Worm (Caenorhabditis elegans) whole organism, young adult: Measurements from ENCODE around the gene srg-61.
A peak's percentile ranks its signal among the peaks of the same experiment; 100 is the strongest.

Experiments used
- D2030.7 ChIP-seq: fragments of 200-800 bp; sonication (Bioruptor generic); IDR thresholded peaks from 2 replicates; pipeline ENCODE4 v1.3.6; 2022; ENCODE audit warnings: missing genetic modification reagents, missing genetic modification characterization, missing compliant biosample characterization
- F37B4.10 ChIP-seq: fragments of 200-800 bp; sonication (Bioruptor generic); IDR thresholded peaks from 2 replicates; pipeline ENCODE4 v1.3.6; 2022; ENCODE audit warnings: missing genetic modification characterization, missing compliant biosample characterization
- F57C9.4 ChIP-seq: sonication (generic microtip); optimal IDR thresholded peaks from 2 replicates; lab custom pipeline; 2017; ENCODE audit warnings: mild to moderate bottlenecking, missing genetic modification characterization, missing compliant biosample characterization
- Y79H2A.3 ChIP-seq: fragments of 200-800 bp; sonication (Bioruptor generic); conservative IDR thresholded peaks from 2 replicates; pipeline ENCODE4 v1.3.6; 2022; ENCODE audit warnings: missing genetic modification reagents, missing genetic modification characterization, missing compliant biosample characterization
- ZK185.1 ChIP-seq: sonication (generic microtip); optimal IDR thresholded peaks from 2 replicates; lab custom pipeline; 2016; ENCODE audit warnings: mild to moderate bottlenecking, missing genetic modification characterization, missing compliant biosample characterization; ENCODE audit not compliant: poor library complexity, severe bottlenecking
- atf-7 ChIP-seq: sonication (generic microtip); optimal IDR thresholded peaks from 2 replicates; lab custom pipeline; 2017; ENCODE audit warnings: mild to moderate bottlenecking, missing genetic modification characterization, missing compliant biosample characterization
- bed-1 ChIP-seq: fragments of 200-800 bp; sonication (Bioruptor generic); IDR thresholded peaks from 2 replicates; pipeline ENCODE4 v1.3.6; 2022; ENCODE audit warnings: missing genetic modification reagents, missing genetic modification characterization, missing compliant biosample characterization
- cebp-1 ChIP-seq, 2 experiments: fragments of 200-800 bp in 1 of 2; sonication (Bioruptor generic) in 1 of 2; sonication (generic microtip) in 1 of 2; IDR thresholded peaks in 1 of 2; optimal IDR thresholded peaks in 1 of 2; 2 replicates each; pipeline versions ENCODE4 v1.3.6 to Lab custom; 2017 to 2022; ENCODE audit warnings: missing compliant biosample characterization in 2 of 2, missing genetic modification characterization in 2 of 2, mild to moderate bottlenecking in 1 of 2, missing genetic modification reagents in 1 of 2, moderate library complexity in 1 of 2
- cebp-2 ChIP-seq: fragments of 200-800 bp; sonication (Bioruptor generic); IDR thresholded peaks from 2 replicates; pipeline ENCODE4 v1.3.6; 2022; ENCODE audit warnings: missing genetic modification characterization, missing compliant biosample characterization
- ceh-100 ChIP-seq: fragments of 200-800 bp; sonication (Bioruptor generic); IDR thresholded peaks from 2 replicates; pipeline ENCODE4 v1.3.6; 2022; ENCODE audit warnings: missing genetic modification reagents, missing genetic modification characterization, missing compliant biosample characterization
- ceh-58 ChIP-seq: fragments of 200-800 bp; sonication (Bioruptor generic); IDR thresholded peaks from 2 replicates; pipeline ENCODE4 v1.3.6; 2022; ENCODE audit warnings: missing genetic modification characterization, missing compliant biosample characterization
- dox-1 ChIP-seq: fragments of 200-800 bp; sonication (Bioruptor generic); IDR thresholded peaks from 2 replicates; pipeline ENCODE4 v1.3.6; 2022; ENCODE audit warnings: missing genetic modification reagents, missing genetic modification characterization, missing compliant biosample characterization
- dpl-1 ChIP-seq: fragments of 150-350 bp; optimal IDR thresholded peaks from 2 replicates; lab custom pipeline; 2014; ENCODE audit warnings: missing biosample characterization, missing genetic modification reagents, missing genetic modification characterization
- egl-44 ChIP-seq: fragments of 200-800 bp; sonication (Bioruptor generic); IDR thresholded peaks from 2 replicates; pipeline ENCODE4 v1.3.6; 2022; ENCODE audit warnings: missing genetic modification reagents, missing genetic modification characterization, missing compliant biosample characterization
- egrh-3 ChIP-seq: fragments of 200-800 bp; sonication (Bioruptor generic); IDR thresholded peaks from 2 replicates; pipeline ENCODE4 v1.3.6; 2022; ENCODE audit warnings: missing genetic modification reagents, missing genetic modification characterization, missing compliant biosample characterization
- ekl-4 ChIP-seq: fragments of 200-800 bp; sonication (Bioruptor generic); IDR thresholded peaks from 2 replicates; pipeline ENCODE4 v1.3.6; 2022; ENCODE audit warnings: missing genetic modification reagents, missing genetic modification characterization, missing compliant biosample characterization
- him-1 ChIP-seq: sonication (generic microtip); optimal IDR thresholded peaks from 2 replicates; lab custom pipeline; 2016; ENCODE audit warnings: missing genotype, missing genetic modification reagents, missing genetic modification characterization, missing compliant biosample characterization
- hlh-26 ChIP-seq: fragments of 200-800 bp; sonication (Bioruptor generic); conservative IDR thresholded peaks from 2 replicates; pipeline ENCODE4 v1.3.6; 2022; ENCODE audit warnings: missing genetic modification reagents, missing genetic modification characterization, missing compliant biosample characterization
- hmg-1.2 ChIP-seq: fragments of 200-800 bp; sonication (Bioruptor generic); IDR thresholded peaks from 2 replicates; pipeline ENCODE4 v1.3.6; 2022; ENCODE audit warnings: missing genetic modification reagents, missing genetic modification characterization, missing compliant biosample characterization
- hsf-1 ChIP-seq: fragments of 200-800 bp; sonication (Bioruptor generic); IDR thresholded peaks from 2 replicates; pipeline ENCODE4 v1.3.6; 2022; ENCODE audit warnings: missing genetic modification reagents, missing genetic modification characterization, missing compliant biosample characterization
- lag-1 ChIP-seq: fragments of 200-800 bp; sonication (Bioruptor generic); IDR thresholded peaks from 2 replicates; pipeline ENCODE4 v1.3.6; 2022; ENCODE audit warnings: missing genetic modification reagents, missing genetic modification characterization, missing compliant biosample characterization
- lin-26 ChIP-seq: fragments of 200-800 bp; sonication (Bioruptor generic); IDR thresholded peaks from 2 replicates; pipeline ENCODE4 v1.3.6; 2022; ENCODE audit warnings: missing genetic modification reagents, missing genetic modification characterization, missing compliant biosample characterization
- lin-35 ChIP-seq, 3 experiments: fragments of 150-350 bp in 2 of 3; sonication (generic microtip) in 1 of 3; optimal IDR thresholded peaks; 2 replicates each; lab custom pipeline; 2014 to 2018; ENCODE audit warnings: missing biosample characterization in 3 of 3, missing genetic modification characterization in 3 of 3, missing genetic modification reagents in 3 of 3
- lin-40 ChIP-seq: sonication (generic microtip); optimal IDR thresholded peaks from 2 replicates; lab custom pipeline; 2016; ENCODE audit warnings: missing genetic modification characterization, mild to moderate bottlenecking, missing compliant biosample characterization, missing genotype, missing genetic modification reagents
- nfya-2 ChIP-seq: fragments of 200-800 bp; sonication (Bioruptor generic); IDR thresholded peaks from 2 replicates; pipeline ENCODE4 v1.3.6; 2022; ENCODE audit warnings: missing genetic modification reagents, missing genetic modification characterization, missing compliant biosample characterization
- nhr-27 ChIP-seq: fragments of 200-800 bp; sonication (Bioruptor generic); optimal IDR thresholded peaks from 2 replicates; lab custom pipeline; 2018; ENCODE audit warnings: mild to moderate bottlenecking, missing genetic modification characterization, moderate library complexity, missing compliant biosample characterization
- nhr-80 ChIP-seq: sonication (generic microtip); optimal IDR thresholded peaks from 2 replicates; lab custom pipeline; 2016; ENCODE audit warnings: missing genetic modification characterization, missing compliant biosample characterization
- pbrm-1 ChIP-seq: fragments of 200-800 bp; sonication (Bioruptor generic); IDR thresholded peaks from 2 replicates; pipeline ENCODE4 v1.3.6; 2022; ENCODE audit warnings: missing genetic modification reagents, missing genetic modification characterization, missing compliant biosample characterization
- rec-8 ChIP-seq, 2 experiments: sonication (generic microtip); optimal IDR thresholded peaks; 2 replicates each; lab custom pipeline; 2016; ENCODE audit warnings: mild to moderate bottlenecking in 2 of 2, missing genetic modification characterization in 2 of 2, missing genetic modification reagents in 2 of 2, missing genotype in 2 of 2, missing biosample characterization in 1 of 2, missing compliant biosample characterization in 1 of 2, moderate library complexity in 1 of 2
- snpc-4 ChIP-seq, 5 experiments: fragments of 150-350 bp in 1 of 5; sonication (generic microtip) in 4 of 5; optimal IDR thresholded peaks; 2 replicates each; lab custom pipeline; 2014 to 2018; ENCODE audit warnings: missing genetic modification characterization in 5 of 5, missing biosample characterization in 3 of 5, antibody characterized with exemption in 2 of 5, mild to moderate bottlenecking in 2 of 5, missing compliant biosample characterization in 2 of 5, missing genotype in 2 of 5, moderate library complexity in 2 of 5, missing genetic modification reagents in 1 of 5
- zfh-2 ChIP-seq: fragments of 200-800 bp; sonication (Bioruptor generic); conservative IDR thresholded peaks from 2 replicates; pipeline ENCODE4 v1.3.6; 2022; ENCODE audit warnings: missing genetic modification reagents, missing genetic modification characterization, missing compliant biosample characterization
- ztf-28 ChIP-seq: fragments of 200-800 bp; sonication (Bioruptor generic); IDR thresholded peaks from 2 replicates; pipeline ENCODE4 v1.3.6; 2022; ENCODE audit warnings: missing genetic modification reagents, missing genetic modification characterization, missing compliant biosample characterization

Gene srg-61

ce11 chrV:2720763-2721162, 19.4 kb downstream of the srg-61 start, which contains the start of gene srt-27:
Gene srt-27, minus strand, starts transcription at chrV:2720863.
- TF ChIP-seq cebp-2 (no peak), ceh-100 (GFP tag; lab: Robert Waterston, UW) (no peak), lin-35 (GFP tag; optimal IDR thresholded peaks at IDR 0.05; lab: Kevin White, UChicago) (no peak), bed-1 (GFP tag; lab: Robert Waterston, UW) (no peak), lag-1 (GFP tag; lab: Robert Waterston, UW) (no peak), ekl-4 (GFP tag; lab: Robert Waterston, UW) (no peak), him-1 (tag; lab: Kevin White, UChicago) (no peak), ZK185.1 (tag; lab: Kevin White, UChicago) (no peak), lin-26 (GFP tag; lab: Robert Waterston, UW) (no peak), Y79H2A.3 (GFP tag; lab: Robert Waterston, UW) (no peak), egl-44 (no peak), atf-7 (tag; lab: Kevin White, UChicago) (no peak), rec-8 (tag; optimal IDR thresholded peaks at IDR 0.05; lab: Kevin White, UChicago) (no peak), dpl-1 (no peak)

- TF ChIP-seq egrh-3 (peak; percentile 72; the same call in 1 of the 2 replicates), ztf-28 (GFP tag; lab: Robert Waterston, UW) (0 out of 2 replicates have a peak, but pooled peaks have one; percentile 13), snpc-4 (GFP tag; optimal IDR thresholded peaks at IDR 0.05; lab: Kevin White, UChicago) (no peak), snpc-4 (tag; optimal IDR thresholded peaks at IDR 0.05; lab: Kevin White, UChicago) (peak in 1 of 4 experiments; percentile 51), hsf-1 (GFP tag; lab: Robert Waterston, UW) (no peak), nfya-2 (GFP tag; lab: Robert Waterston, UW) (no peak), zfh-2 (GFP tag; lab: Robert Waterston, UW) (peak; percentile 88)
These were observed 21.4 kb downstream of the srg-61 start, which contains the start of gene srt-29 for ce11 chrV:2718688-2719185. Gene srt-29, minus strand, starts transcription at chrV:2719135.

ce11 chrV:2716933-2717332, 23.2 kb downstream of the srg-61 start:
- TF ChIP-seq zfh-2 (GFP tag; lab: Robert Waterston, UW) = peak; percentile 84
- TF ChIP-seq egrh-3 = peak; percentile 49; the same call in 1 of the 2 replicates
- no peak for TF ChIP-seq nhr-27 (tag; lab: Kevin White, UChicago)
- TF ChIP-seq cebp-1 (GFP tag; IDR thresholded peaks at IDR 0.05; lab: Robert Waterston, UW) = no peak
- no peak for TF ChIP-seq cebp-1 (tag; optimal IDR thresholded peaks at IDR 0.05; lab: Kevin White, UChicago)
- TF ChIP-seq hlh-26 (GFP tag; lab: Robert Waterston, UW) = no peak
- TF ChIP-seq nhr-80 (tag; lab: Kevin White, UChicago) = no peak
- peak; percentile 25; the same call in 1 of the 2 replicates for TF ChIP-seq hmg-1.2 (GFP tag; lab: Robert Waterston, UW)
- no peak for TF ChIP-seq F57C9.4
- TF ChIP-seq dox-1 = no peak
- no peak for TF ChIP-seq snpc-4 (GFP tag; optimal IDR thresholded peaks at IDR 0.05; lab: Kevin White, UChicago)
- TF ChIP-seq snpc-4 (tag; optimal IDR thresholded peaks at IDR 0.05; lab: Kevin White, UChicago) = peak in 2 of 4 experiments; percentile 71 to 89
- TF ChIP-seq D2030.7 (GFP tag; lab: Robert Waterston, UW) = no peak
- TF ChIP-seq pbrm-1 = peak; percentile 37; the same call in 1 of the 2 replicates
- no peak for TF ChIP-seq ceh-58 (GFP tag; lab: Robert Waterston, UW)
- 0 out of 2 replicates have a peak, but pooled peaks have one; percentile 65 for TF ChIP-seq F37B4.10 (GFP tag; lab: Robert Waterston, UW)
- no peak for TF ChIP-seq lin-40 (tag; lab: Kevin White, UChicago)
